Worm (Caenorhabditis elegans): Measurements from ENCODE around the gene srj-25.

DNA sequence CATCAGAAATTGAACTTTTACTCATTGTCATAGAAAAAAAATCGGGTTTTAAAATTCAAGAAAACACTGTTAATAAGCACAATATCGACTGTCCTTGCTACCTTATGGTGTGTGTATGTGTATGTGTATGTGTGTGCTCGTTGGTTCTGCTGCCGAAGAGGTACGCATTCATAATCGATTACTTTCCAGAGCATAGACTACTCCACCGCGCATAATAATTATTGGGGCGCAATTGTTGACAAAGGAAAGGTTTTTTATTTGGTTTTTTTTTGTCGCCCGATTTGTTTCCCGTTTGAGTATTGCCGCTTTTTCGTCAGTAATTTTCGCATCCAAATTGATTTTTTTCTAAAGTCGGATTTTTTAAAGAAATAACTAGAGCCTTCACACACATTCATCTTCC is 25.2 kb upstream of the srj-25 start, which contains the start of gene C05E4.15:
- TF ChIP-seq tab-1 (GFP tag; IDR thresholded peaks at IDR 0.05) (no peak), ztf-29 (GFP tag; IDR thresholded peaks at IDR 0.05) (no peak), cog-1 (tag; optimal IDR thresholded peaks at IDR 0.05) (no peak), flt-1 (GFP tag; IDR thresholded peaks at IDR 0.05) (no peak), ztf-23 (GFP tag; IDR thresholded peaks at IDR 0.05) (no peak)

Data from whole organism, midembryonic.